Worm (Caenorhabditis elegans) whole organism, mixed stage, embryonic: Measurements from ENCODE around the gene Y116A8C.463.

Experiments used
- M03D4.4 ChIP-seq: sonication (generic microtip); optimal IDR thresholded peaks from 2 replicates; lab custom pipeline; 2017; ENCODE audit warnings: mild to moderate bottlenecking, missing genetic modification characterization, missing compliant biosample characterization
- bed-3 ChIP-seq: fragments of 200-800 bp; sonication (Bioruptor generic); optimal IDR thresholded peaks from 3 replicates; lab custom pipeline; 2018; ENCODE audit warnings: mild to moderate bottlenecking, missing genetic modification characterization, moderate library complexity, missing compliant biosample characterization
- blmp-1 ChIP-seq: fragments of 150-350 bp; optimal IDR thresholded peaks from 2 replicates; lab custom pipeline; 2014; ENCODE audit warnings: missing biosample characterization, missing genetic modification characterization
- ceh-43 ChIP-seq: fragments of 200-800 bp; sonication (Bioruptor generic); optimal IDR thresholded peaks from 2 replicates; lab custom pipeline; 2018; ENCODE audit warnings: mild to moderate bottlenecking, missing genetic modification characterization, moderate library complexity, missing compliant biosample characterization
- ceh-83 ChIP-seq: fragments of 200-800 bp; sonication (Bioruptor generic); optimal IDR thresholded peaks from 2 replicates; lab custom pipeline; 2018; ENCODE audit warnings: mild to moderate bottlenecking, missing genetic modification characterization, missing compliant biosample characterization
- ces-1 ChIP-seq: fragments of 150-350 bp; optimal IDR thresholded peaks from 2 replicates; lab custom pipeline; 2014; ENCODE audit warnings: missing biosample characterization, missing genetic modification reagents, missing genetic modification characterization
- cnd-1 ChIP-seq: fragments of 200-800 bp; sonication (Bioruptor generic); optimal IDR thresholded peaks from 2 replicates; lab custom pipeline; 2018; ENCODE audit warnings: mild to moderate bottlenecking, missing genetic modification characterization, missing compliant biosample characterization
- drap-1 ChIP-seq: fragments of 200-800 bp; sonication (Bioruptor generic); optimal IDR thresholded peaks from 3 replicates; lab custom pipeline; 2018; ENCODE audit warnings: mild to moderate bottlenecking, missing genetic modification characterization, missing compliant biosample characterization
- elt-1 ChIP-seq: sonication (generic microtip); optimal IDR thresholded peaks from 2 replicates; lab custom pipeline; 2017; ENCODE audit warnings: missing genetic modification characterization, mild to moderate bottlenecking, missing compliant biosample characterization, antibody characterized with exemption, moderate library complexity, borderline replicate concordance; ENCODE audit not compliant: insufficient read depth
- elt-3 ChIP-seq: fragments of 150-350 bp; optimal IDR thresholded peaks from 2 replicates; lab custom pipeline; 2014; ENCODE audit warnings: missing biosample characterization, missing genetic modification characterization
- flh-1 ChIP-seq: fragments of 200-800 bp; sonication (Bioruptor generic); optimal IDR thresholded peaks from 2 replicates; lab custom pipeline; 2018; ENCODE audit warnings: mild to moderate bottlenecking, missing genetic modification characterization, moderate library complexity, missing compliant biosample characterization
- ham-2 ChIP-seq: fragments of 200-800 bp; sonication (Bioruptor generic); optimal IDR thresholded peaks from 2 replicates; lab custom pipeline; 2018; ENCODE audit warnings: mild to moderate bottlenecking, missing genetic modification characterization, missing compliant biosample characterization
- hlh-1 ChIP-seq: fragments of 150-350 bp; optimal IDR thresholded peaks from 2 replicates; lab custom pipeline; 2014; ENCODE audit warnings: missing biosample characterization, missing genetic modification reagents, missing genetic modification characterization
- lin-13 ChIP-seq: fragments of 150-350 bp; optimal IDR thresholded peaks from 2 replicates; lab custom pipeline; 2014; ENCODE audit warnings: missing biosample characterization, missing genetic modification characterization
- lin-32 ChIP-seq: fragments of 200-800 bp; sonication (Bioruptor generic); optimal IDR thresholded peaks from 2 replicates; lab custom pipeline; 2018; ENCODE audit warnings: mild to moderate bottlenecking, missing genetic modification characterization, missing compliant biosample characterization
- lsy-2 ChIP-seq: fragments of 150-350 bp; optimal IDR thresholded peaks from 2 replicates; lab custom pipeline; 2014; ENCODE audit warnings: missing biosample characterization, missing genetic modification characterization
- mab-5 ChIP-seq: fragments of 150-350 bp; optimal IDR thresholded peaks from 2 replicates; lab custom pipeline; 2014; ENCODE audit warnings: missing biosample characterization, missing genetic modification characterization
- mep-1 ChIP-seq: fragments of 150-350 bp; optimal IDR thresholded peaks from 2 replicates; lab custom pipeline; 2017; ENCODE audit warnings: missing biosample characterization, missing genetic modification reagents, missing genetic modification characterization, inconsistent platforms
- nhr-12 ChIP-seq: fragments of 150-350 bp; optimal IDR thresholded peaks from 2 replicates; lab custom pipeline; 2014; ENCODE audit warnings: missing biosample characterization, missing genetic modification characterization
- nhr-2 ChIP-seq: fragments of 150-350 bp; optimal IDR thresholded peaks from 2 replicates; lab custom pipeline; 2014; ENCODE audit warnings: missing biosample characterization, missing genetic modification characterization
- nhr-237 ChIP-seq: fragments of 150-350 bp; optimal IDR thresholded peaks from 2 replicates; lab custom pipeline; 2014; ENCODE audit warnings: missing biosample characterization, missing genetic modification characterization
- nhr-28 ChIP-seq: fragments of 150-350 bp; optimal IDR thresholded peaks from 2 replicates; lab custom pipeline; 2014; ENCODE audit warnings: missing biosample characterization, missing genetic modification characterization
- nhr-76 ChIP-seq: sonication (generic microtip); optimal IDR thresholded peaks from 2 replicates; lab custom pipeline; 2017; ENCODE audit warnings: missing biosample characterization, missing genetic modification characterization
- pha-4 ChIP-seq: fragments of 150-350 bp; optimal IDR thresholded peaks from 2 replicates; lab custom pipeline; 2018; ENCODE audit warnings: missing biosample characterization, missing genetic modification reagents, missing genetic modification characterization
- sem-2 ChIP-seq: fragments of 200-800 bp; sonication (Bioruptor generic); optimal IDR thresholded peaks from 2 replicates; lab custom pipeline; 2018; ENCODE audit warnings: mild to moderate bottlenecking, missing genetic modification characterization, missing compliant biosample characterization
- snpc-4 ChIP-seq: fragments of 150-350 bp; optimal IDR thresholded peaks from 2 replicates; lab custom pipeline; 2014; ENCODE audit warnings: missing biosample characterization, missing genetic modification characterization
- sptf-1 ChIP-seq: sonication (generic microtip); optimal IDR thresholded peaks from 2 replicates; lab custom pipeline; 2017; ENCODE audit warnings: mild to moderate bottlenecking, missing genetic modification characterization, moderate library complexity, missing compliant biosample characterization
- unc-39 ChIP-seq: fragments of 150-350 bp; optimal IDR thresholded peaks from 2 replicates; lab custom pipeline; 2014; ENCODE audit warnings: missing biosample characterization, missing genetic modification characterization
- unc-62 ChIP-seq: fragments of 150-350 bp; optimal IDR thresholded peaks from 2 replicates; lab custom pipeline; 2014; ENCODE audit warnings: missing biosample characterization, missing genetic modification reagents, missing genetic modification characterization
- zip-8 ChIP-seq: fragments of 150-350 bp; optimal IDR thresholded peaks from 2 replicates; lab custom pipeline; 2014; ENCODE audit warnings: missing biosample characterization, missing genetic modification characterization
- ztf-11 ChIP-seq: fragments of 150-350 bp; optimal IDR thresholded peaks from 2 replicates; lab custom pipeline; 2014; ENCODE audit warnings: missing biosample characterization, missing genetic modification characterization

Y116A8C.463 gene

ce11 chrIV:16920041-16920440 is 516 bp downstream of the Y116A8C.463 start, which contains the start of gene nep-23:
Gene nep-23, plus strand, starts transcription at chrIV:16920341.
- TF ChIP-seq elt-3 (tag; lab: Kevin White, UChicago) (no peak), drap-1 (GFP tag; lab: Kevin White, UChicago) (no peak), ceh-83 (GFP tag; lab: Kevin White, UChicago) (no peak), flh-1 (GFP tag; lab: Kevin White, UChicago) (no peak), ztf-11 (tag; lab: Kevin White, UChicago) (no peak), mep-1 (no peak), pha-4 (tag; lab: Kevin White, UChicago) (no peak), unc-62 (GFP tag; lab: Kevin White, UChicago) (no peak), ham-2 (GFP tag; lab: Kevin White, UChicago) (no peak)

ce11 chrIV:16921999-16922398 is 2.5 kb downstream of the Y116A8C.463 start:
- TF ChIP-seq nhr-2 (tag; lab: Kevin White, UChicago) (no peak), M03D4.4 (tag; lab: Kevin White, UChicago) (no peak), zip-8 (tag; lab: Kevin White, UChicago) (no peak), ces-1 (GFP tag; lab: Kevin White, UChicago) (no peak), mep-1 (no peak), unc-39 (tag; lab: Kevin White, UChicago) (no peak), bed-3 (GFP tag; lab: Kevin White, UChicago) (no peak), pha-4 (tag; lab: Kevin White, UChicago) (no peak), mab-5 (no peak), cnd-1 (no peak), hlh-1 (no peak), lin-32 (GFP tag; lab: Kevin White, UChicago) (no peak), ceh-43 (GFP tag; lab: Kevin White, UChicago) (no peak), ceh-83 (GFP tag; lab: Kevin White, UChicago) (no peak), drap-1 (GFP tag; lab: Kevin White, UChicago) (no peak), sem-2 (no peak), elt-3 (tag; lab: Kevin White, UChicago) (no peak)

ce11 chrIV:16924092-16924491 is 4.6 kb downstream of the Y116A8C.463 start, which contains the start of gene nep-24:
Gene nep-24, plus strand, starts transcription at chrIV:16924392.
- no peak for TF ChIP-seq elt-1
- no peak for TF ChIP-seq nhr-76 (tag; lab: Kevin White, UChicago)
- TF ChIP-seq pha-4 (tag; lab: Kevin White, UChicago): no peak
- no peak for TF ChIP-seq unc-39 (tag; lab: Kevin White, UChicago)
- TF ChIP-seq lin-32 (GFP tag; lab: Kevin White, UChicago): no peak
- no peak for TF ChIP-seq mep-1
- no peak for TF ChIP-seq M03D4.4 (tag; lab: Kevin White, UChicago)
- no peak for TF ChIP-seq zip-8 (tag; lab: Kevin White, UChicago)
- no peak for TF ChIP-seq bed-3 (GFP tag; lab: Kevin White, UChicago)
- TF ChIP-seq snpc-4 (tag; lab: Kevin White, UChicago): no peak
- no peak for TF ChIP-seq ham-2 (GFP tag; lab: Kevin White, UChicago)

ce11 chrIV:16925363-16925863 is 5.9 kb downstream of the Y116A8C.463 start:
- TF ChIP-seq hlh-1 (no peak), sptf-1 (tag; lab: Kevin White, UChicago) (no peak), ham-2 (GFP tag; lab: Kevin White, UChicago) (no peak), flh-1 (GFP tag; lab: Kevin White, UChicago) (no peak), nhr-237 (tag; lab: Kevin White, UChicago) (no peak), cnd-1 (no peak), zip-8 (tag; lab: Kevin White, UChicago) (no peak)

ce11 chrIV:16926558-16926957 is 7.0 kb downstream of the Y116A8C.463 start:
- TF ChIP-seq ces-1 (GFP tag; lab: Kevin White, UChicago): no peak
- TF ChIP-seq lin-13: no peak
- no peak for TF ChIP-seq flh-1 (GFP tag; lab: Kevin White, UChicago)
- no peak for TF ChIP-seq pha-4 (tag; lab: Kevin White, UChicago)
- no peak for TF ChIP-seq blmp-1 (tag; lab: Kevin White, UChicago)
- no peak for TF ChIP-seq lsy-2 (tag; lab: Kevin White, UChicago)
- TF ChIP-seq snpc-4 (tag; lab: Kevin White, UChicago): no peak
- no peak for TF ChIP-seq nhr-237 (tag; lab: Kevin White, UChicago)
- TF ChIP-seq nhr-28 (tag; lab: Kevin White, UChicago): no peak
- no peak for TF ChIP-seq nhr-12 (tag; lab: Kevin White, UChicago)
- no peak for TF ChIP-seq ceh-43 (GFP tag; lab: Kevin White, UChicago)
